Worm (Caenorhabditis elegans): ENCODE measurements around the gene H23N18.6.

DNA sequence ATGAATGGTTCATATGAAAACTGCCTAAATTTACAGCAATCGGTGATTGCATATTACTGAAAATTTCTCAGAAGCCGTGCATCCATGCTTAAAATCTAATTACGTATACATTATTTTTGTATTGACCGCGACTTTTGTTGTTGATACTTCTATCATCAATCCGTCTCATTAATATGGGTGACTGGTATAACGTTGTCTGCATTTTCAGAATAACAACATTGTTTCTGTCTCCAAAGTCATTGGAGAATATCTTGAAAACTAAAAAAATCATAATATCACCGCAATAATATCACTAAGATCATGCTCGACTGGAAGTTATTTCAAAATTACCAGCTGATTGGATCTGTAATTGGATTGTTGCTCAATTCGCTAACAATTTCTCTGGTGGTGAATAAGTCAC, 36.6 kb upstream of the H23N18.6 start, which contains the start of gene str-207:
- TF ChIP-seq ztf-11 (tag; optimal IDR thresholded peaks at IDR 0.05), result no peak
- no peak for TF ChIP-seq pax-3 (tag; optimal IDR thresholded peaks at IDR 0.05)
- TF ChIP-seq egl-13 (tag; optimal IDR thresholded peaks at IDR 0.05), result no peak
- no peak for TF ChIP-seq nhr-77 (tag; optimal IDR thresholded peaks at IDR 0.05)
- no peak for TF ChIP-seq hlh-4 (tag; optimal IDR thresholded peaks at IDR 0.05)
- no peak for TF ChIP-seq snpc-4 (tag; optimal IDR thresholded peaks at IDR 0.05)
